Worm (Caenorhabditis elegans): ENCODE measurements around the gene twk-11.

DNA sequence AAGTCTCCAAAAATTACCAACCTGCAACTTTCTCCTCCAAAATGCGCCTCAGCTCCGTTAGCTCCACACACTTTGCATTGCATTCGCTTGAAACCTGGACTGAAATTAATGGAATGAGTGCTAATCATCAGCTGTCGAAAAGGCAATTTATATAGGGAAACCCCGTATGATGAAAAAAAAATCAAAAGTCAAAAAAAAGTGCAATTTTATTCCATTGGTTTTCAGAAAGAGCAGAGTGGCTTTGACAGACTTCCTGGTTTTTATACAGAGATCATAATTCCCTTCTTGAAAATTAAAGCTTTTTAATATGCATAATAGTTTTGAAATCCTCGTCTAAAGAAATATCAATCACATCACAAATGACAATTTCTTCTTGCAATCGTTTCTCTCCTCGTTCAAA lies 48.7 kb downstream of the twk-11 start, which contains the start of gene nhr-139:
- TF ChIP-seq B0310.2 (tag; optimal IDR thresholded peaks at IDR 0.05) (no peak), ets-7 (tag; optimal IDR thresholded peaks at IDR 0.05) (no peak), ama-1 (optimal IDR thresholded peaks at IDR 0.05) (no peak), sea-1 (GFP tag; conservative IDR thresholded peaks at IDR 0.05) (no peak), flt-1 (GFP tag; IDR thresholded peaks at IDR 0.05) (no peak), ceh-13 (GFP tag; optimal IDR thresholded peaks at IDR 0.05) (no peak), hmg-4 (GFP tag; optimal IDR thresholded peaks at IDR 0.05) (no peak)

All from whole organism, early embryonic.